Worm (Caenorhabditis elegans) whole organism, L2 larva: ENCODE measurements around the gene F53C3.8.

ENCODE experiments used
- C34F6.9 ChIP-seq: fragments of 150-350 bp; optimal IDR thresholded peaks from 2 replicates; lab custom pipeline; 2014; ENCODE audit warnings: missing biosample characterization, missing genetic modification characterization
- F13H6.1 ChIP-seq: sonication (generic microtip); optimal IDR thresholded peaks from 2 replicates; lab custom pipeline; 2016; ENCODE audit warnings: missing genetic modification characterization, missing compliant biosample characterization
- R02D3.7 ChIP-seq: fragments of 150-350 bp; optimal IDR thresholded peaks from 2 replicates; lab custom pipeline; 2014; ENCODE audit warnings: missing biosample characterization, missing genetic modification characterization
- alr-1 ChIP-seq: fragments of 150-350 bp; optimal IDR thresholded peaks from 2 replicates; lab custom pipeline; 2014; ENCODE audit warnings: missing biosample characterization, missing genetic modification characterization
- aly-2 ChIP-seq: fragments of 150-350 bp; optimal IDR thresholded peaks from 2 replicates; lab custom pipeline; 2014; ENCODE audit warnings: missing biosample characterization, missing genetic modification characterization
- blmp-1 ChIP-seq: sonication (generic microtip); optimal IDR thresholded peaks from 2 replicates; lab custom pipeline; 2017; ENCODE audit warnings: missing genetic modification characterization, mild to moderate bottlenecking, missing compliant biosample characterization, antibody characterized with exemption, moderate library complexity; ENCODE audit not compliant: insufficient read depth
- ceh-16 ChIP-seq: fragments of 150-350 bp; optimal IDR thresholded peaks from 2 replicates; lab custom pipeline; 2014; ENCODE audit warnings: missing biosample characterization, missing genetic modification characterization
- ceh-82 ChIP-seq: fragments of 150-350 bp; optimal IDR thresholded peaks from 2 replicates; lab custom pipeline; 2014; ENCODE audit warnings: missing biosample characterization, missing genetic modification characterization
- crh-2 ChIP-seq: sonication (generic microtip); optimal IDR thresholded peaks from 2 replicates; lab custom pipeline; 2017; ENCODE audit warnings: missing biosample characterization, missing genetic modification characterization
- dmd-4 ChIP-seq: sonication (generic microtip); optimal IDR thresholded peaks from 2 replicates; lab custom pipeline; 2017; ENCODE audit warnings: missing biosample characterization, missing genetic modification characterization
- fos-1 ChIP-seq: fragments of 150-350 bp; optimal IDR thresholded peaks from 2 replicates; lab custom pipeline; 2014; ENCODE audit warnings: missing biosample characterization, missing genetic modification characterization
- gmeb-1 ChIP-seq: fragments of 150-350 bp; optimal IDR thresholded peaks from 2 replicates; lab custom pipeline; 2014; ENCODE audit warnings: missing biosample characterization, missing genetic modification characterization
- lin-13 ChIP-seq: fragments of 150-350 bp; optimal IDR thresholded peaks from 2 replicates; lab custom pipeline; 2014; ENCODE audit warnings: missing biosample characterization, missing genetic modification reagents, missing genetic modification characterization
- lin-39 ChIP-seq: fragments of 150-350 bp; optimal IDR thresholded peaks from 2 replicates; lab custom pipeline; 2014; ENCODE audit warnings: missing biosample characterization, missing genetic modification reagents, missing genetic modification characterization
- lsy-2 ChIP-seq, 2 experiments: fragments of 150-350 bp in 1 of 2; sonication (generic microtip) in 1 of 2; optimal IDR thresholded peaks; 2 replicates each; lab custom pipeline; 2014 to 2017; ENCODE audit warnings: missing biosample characterization in 2 of 2, missing genetic modification characterization in 2 of 2
- mbf-1 ChIP-seq: sonication (generic microtip); optimal IDR thresholded peaks from 2 replicates; lab custom pipeline; 2017; ENCODE audit warnings: missing biosample characterization, missing genetic modification characterization
- nhr-11 ChIP-seq: fragments of 150-350 bp; optimal IDR thresholded peaks from 2 replicates; lab custom pipeline; 2014; ENCODE audit warnings: missing biosample characterization, missing genetic modification characterization
- nhr-12 ChIP-seq: fragments of 150-350 bp; optimal IDR thresholded peaks from 2 replicates; lab custom pipeline; 2014; ENCODE audit warnings: missing biosample characterization, missing genetic modification characterization
- nhr-129 ChIP-seq: fragments of 150-350 bp; optimal IDR thresholded peaks from 2 replicates; lab custom pipeline; 2014; ENCODE audit warnings: missing biosample characterization, missing genetic modification characterization
- nhr-21 ChIP-seq: fragments of 150-350 bp; optimal IDR thresholded peaks from 2 replicates; lab custom pipeline; 2014; ENCODE audit warnings: missing biosample characterization, missing genetic modification characterization
- nhr-237 ChIP-seq: fragments of 150-350 bp; optimal IDR thresholded peaks from 2 replicates; lab custom pipeline; 2014; ENCODE audit warnings: missing biosample characterization, missing genetic modification characterization
- nhr-6 ChIP-seq: fragments of 150-350 bp; optimal IDR thresholded peaks from 2 replicates; lab custom pipeline; 2014; ENCODE audit warnings: missing biosample characterization, missing genetic modification characterization
- peb-1 ChIP-seq: fragments of 150-350 bp; optimal IDR thresholded peaks from 2 replicates; lab custom pipeline; 2014; ENCODE audit warnings: missing biosample characterization, missing genetic modification characterization
- skn-1 ChIP-seq: sonication (generic microtip); optimal IDR thresholded peaks from 2 replicates; lab custom pipeline; 2017; ENCODE audit warnings: missing biosample characterization, missing genetic modification characterization
- sma-3 ChIP-seq: sonication (generic microtip); optimal IDR thresholded peaks from 2 replicates; lab custom pipeline; 2016; ENCODE audit warnings: missing genetic modification reagents, missing genetic modification characterization, missing compliant biosample characterization
- sma-9 ChIP-seq, 2 experiments: fragments of 150-350 bp in 1 of 2; sonication (generic microtip) in 1 of 2; optimal IDR thresholded peaks; 2 replicates each; lab custom pipeline; 2014 to 2016; ENCODE audit warnings: missing genetic modification characterization in 2 of 2, mild to moderate bottlenecking in 1 of 2, missing biosample characterization in 1 of 2, missing compliant biosample characterization in 1 of 2, missing genetic modification reagents in 1 of 2, moderate library complexity in 1 of 2
- snpc-4 ChIP-seq: fragments of 150-350 bp; optimal IDR thresholded peaks from 2 replicates; lab custom pipeline; 2014; ENCODE audit warnings: missing biosample characterization, missing genetic modification characterization
- unc-39 ChIP-seq: fragments of 150-350 bp; optimal IDR thresholded peaks from 2 replicates; lab custom pipeline; 2014; ENCODE audit warnings: missing biosample characterization, missing genetic modification characterization
- unc-55 ChIP-seq: fragments of 150-350 bp; sonication (generic microtip); optimal IDR thresholded peaks from 3 replicates; lab custom pipeline; 2014; ENCODE audit warnings: missing biosample characterization, missing genetic modification reagents, missing genetic modification characterization
- unc-62 ChIP-seq: fragments of 150-350 bp; optimal IDR thresholded peaks from 2 replicates; lab custom pipeline; 2014; ENCODE audit warnings: missing biosample characterization, missing genetic modification reagents, missing genetic modification characterization
- zag-1 ChIP-seq: fragments of 150-350 bp; optimal IDR thresholded peaks from 2 replicates; lab custom pipeline; 2014; ENCODE audit warnings: missing biosample characterization, missing genetic modification characterization
- ztf-1 ChIP-seq: fragments of 200-800 bp; sonication (Bioruptor generic); conservative IDR thresholded peaks from 2 replicates; pipeline ENCODE4 v1.3.6; 2022; ENCODE audit warnings: missing genetic modification characterization, missing compliant biosample characterization
- ztf-11 ChIP-seq: sonication (generic microtip); optimal IDR thresholded peaks from 2 replicates; lab custom pipeline; 2017; ENCODE audit warnings: missing biosample characterization, missing genetic modification characterization
- ztf-4 ChIP-seq: fragments of 150-350 bp; optimal IDR thresholded peaks from 2 replicates; lab custom pipeline; 2014; ENCODE audit warnings: missing biosample characterization, missing genetic modification characterization

The F53C3.8 gene

DNA sequence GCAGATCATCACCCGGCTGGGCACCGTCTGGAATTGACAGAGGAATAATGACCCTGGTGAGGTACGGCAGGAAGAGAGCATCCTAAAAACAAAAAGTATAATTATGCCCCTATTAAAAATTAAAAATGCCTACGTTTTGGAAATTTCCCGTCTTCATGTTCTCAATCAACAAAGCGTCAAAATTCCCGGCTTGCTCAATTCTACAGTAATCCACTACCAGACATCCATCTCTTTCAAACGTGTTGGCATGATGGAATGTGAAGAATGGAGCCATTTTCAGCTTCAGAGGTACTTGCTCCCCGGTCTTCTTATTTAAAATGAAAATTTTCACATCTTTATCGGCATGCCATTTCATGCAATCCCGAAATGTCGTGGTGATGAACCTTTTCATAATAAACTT, 18.1 kb downstream of the F53C3.8 start:
- TF ChIP-seq sma-9 (GFP tag; optimal IDR thresholded peaks at IDR 0.05; lab: Kevin White, UChicago) (no peak), sma-9 (tag; optimal IDR thresholded peaks at IDR 0.05; lab: Kevin White, UChicago) (no peak), alr-1 (tag; lab: Kevin White, UChicago) (no peak), unc-55 (GFP tag; lab: Kevin White, UChicago) (no peak), nhr-12 (no peak), ceh-82 (tag; lab: Kevin White, UChicago) (no peak)

DNA sequence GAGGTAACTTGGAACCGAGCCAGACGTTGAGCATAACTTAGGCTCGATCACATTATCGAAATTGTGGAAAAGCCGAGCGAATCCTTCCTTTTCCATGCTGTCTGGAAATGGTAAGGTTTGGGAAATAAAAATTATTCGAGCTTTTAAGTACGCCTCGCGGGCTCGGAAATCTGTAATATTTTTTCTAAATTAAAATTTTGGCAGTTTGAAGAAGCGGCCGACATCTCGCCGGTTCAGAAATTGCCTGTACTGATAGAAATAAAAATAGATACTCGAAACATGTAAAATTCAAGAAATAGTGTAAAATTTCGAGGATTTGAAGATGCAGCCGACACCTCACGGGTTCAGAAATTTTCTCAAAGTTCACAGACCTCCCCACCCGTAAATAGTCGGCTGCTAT, 19.5 kb downstream of the F53C3.8 start, which contains the start of gene bcmo-2:
bcmo-2 (minus strand) TSS at position 101 of the 400 bp plus-strand sequence.
- TF ChIP-seq snpc-4 (tag; lab: Kevin White, UChicago) (peak; percentile 29), alr-1 (tag; lab: Kevin White, UChicago) (no peak)

- TF ChIP-seq nhr-6 (tag; lab: Kevin White, UChicago) = no peak
- no peak for TF ChIP-seq ztf-11 (tag; lab: Kevin White, UChicago)
- peak; percentile 77 for TF ChIP-seq fos-1 (tag; lab: Kevin White, UChicago)
- peak; percentile 42 for TF ChIP-seq gmeb-1 (tag; lab: Kevin White, UChicago)
- no peak for TF ChIP-seq lin-39
- TF ChIP-seq sma-3 = no peak
- TF ChIP-seq aly-2 = no peak
- peak; percentile 43 for TF ChIP-seq crh-2 (tag; lab: Kevin White, UChicago)
- TF ChIP-seq sma-9 (GFP tag; optimal IDR thresholded peaks at IDR 0.05; lab: Kevin White, UChicago) = peak; percentile 68
- TF ChIP-seq sma-9 (tag; optimal IDR thresholded peaks at IDR 0.05; lab: Kevin White, UChicago) = no peak
- peak; percentile 28 for TF ChIP-seq F13H6.1
- no peak for TF ChIP-seq zag-1 (tag; lab: Kevin White, UChicago)
- TF ChIP-seq lsy-2 (tag; optimal IDR thresholded peaks at IDR 0.05; lab: Kevin White, UChicago) = peak in 1 of 2 experiments; percentile 18
- peak; percentile 12 for TF ChIP-seq nhr-129 (tag; lab: Kevin White, UChicago)
- no peak for TF ChIP-seq dmd-4 (tag; lab: Kevin White, UChicago)
Observed at ce11 chrII:3911284-3911683, 20.1 kb downstream of the F53C3.8 start.

- TF ChIP-seq alr-1 (tag; lab: Kevin White, UChicago) = no peak
- no peak for TF ChIP-seq lin-13 (GFP tag; lab: Kevin White, UChicago)
- no peak for TF ChIP-seq R02D3.7 (tag; lab: Kevin White, UChicago)
- no peak for TF ChIP-seq dmd-4 (tag; lab: Kevin White, UChicago)
- TF ChIP-seq skn-1 (tag; lab: Kevin White, UChicago) = no peak
- TF ChIP-seq ceh-16 (tag; lab: Kevin White, UChicago) = no peak
- no peak for TF ChIP-seq unc-55 (GFP tag; lab: Kevin White, UChicago)
- no peak for TF ChIP-seq fos-1 (tag; lab: Kevin White, UChicago)
- no peak for TF ChIP-seq nhr-21 (tag; lab: Kevin White, UChicago)
- TF ChIP-seq unc-39 (tag; lab: Kevin White, UChicago) = no peak
- no peak for TF ChIP-seq ztf-1
Observed at ce11 chrII:3911716-3912115, 20.5 kb downstream of the F53C3.8 start, which contains the start of gene F53C3.1. Gene F53C3.1 (plus strand): TSS chrII:3912016.

DNA sequence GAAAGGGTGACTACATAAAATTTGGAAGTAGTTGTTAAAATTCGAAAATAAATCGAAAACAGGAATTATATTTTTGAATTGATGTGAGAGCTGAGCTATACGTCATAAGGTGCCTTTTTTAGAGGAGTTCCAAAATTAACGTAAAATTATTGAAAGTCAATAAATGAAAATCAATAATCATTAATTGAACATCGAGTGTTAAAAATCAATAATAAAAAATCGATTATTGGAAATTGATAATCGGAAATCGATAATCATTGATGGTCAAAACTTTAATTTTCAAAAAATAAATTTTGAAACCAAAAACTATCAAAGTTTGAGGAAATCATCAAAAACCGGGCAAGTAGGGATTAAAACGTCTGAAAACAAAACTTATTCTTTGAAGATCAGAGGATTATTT, 22.4 kb downstream of the F53C3.8 start:
- TF ChIP-seq ceh-82 (tag; lab: Kevin White, UChicago) (no peak), ztf-11 (tag; lab: Kevin White, UChicago) (no peak), unc-62 (GFP tag; lab: Kevin White, UChicago) (no peak), aly-2 (no peak), F13H6.1 (no peak), nhr-11 (tag; lab: Kevin White, UChicago) (no peak)

DNA sequence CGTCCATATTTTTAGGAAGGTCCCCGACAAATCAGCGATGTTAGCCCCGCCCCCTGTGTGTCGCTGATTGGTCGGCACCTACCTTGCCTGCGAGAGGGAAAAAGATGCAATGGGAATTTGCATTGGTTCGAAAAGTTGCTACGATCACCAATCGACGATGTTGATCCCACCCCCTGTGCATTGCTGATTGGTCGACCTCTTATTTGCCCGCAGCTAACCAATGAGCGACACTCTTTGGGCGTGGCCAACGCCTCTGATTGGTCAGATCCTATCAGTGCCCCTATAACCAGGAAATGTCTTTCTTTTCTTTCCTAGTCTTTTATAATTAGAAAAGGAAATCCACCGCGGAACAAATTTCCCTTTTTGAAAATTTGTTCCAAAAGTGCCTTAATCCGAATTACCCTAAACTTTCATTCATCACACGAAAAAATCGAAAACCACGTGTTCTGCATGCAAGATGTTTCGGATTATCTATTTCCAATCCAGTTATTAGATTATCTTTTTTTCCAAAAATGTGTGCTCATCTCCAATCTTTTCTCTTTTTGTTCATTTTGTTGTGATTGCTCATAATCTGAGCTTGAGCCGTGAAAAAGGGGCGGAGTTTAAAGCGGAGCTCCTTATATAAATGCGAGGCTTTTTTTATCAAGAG, 26.9 kb downstream of the F53C3.8 start:
- TF ChIP-seq alr-1 (tag; lab: Kevin White, UChicago) (no peak), ztf-4 (tag; lab: Kevin White, UChicago) (no peak), unc-55 (GFP tag; lab: Kevin White, UChicago) (no peak), peb-1 (tag; lab: Kevin White, UChicago) (no peak), nhr-129 (tag; lab: Kevin White, UChicago) (no peak), nhr-6 (tag; lab: Kevin White, UChicago) (no peak), crh-2 (tag; lab: Kevin White, UChicago) (no peak), C34F6.9 (tag; lab: Kevin White, UChicago) (no peak), nhr-237 (tag; lab: Kevin White, UChicago) (no peak), lin-13 (GFP tag; lab: Kevin White, UChicago) (no peak), ztf-1 (no peak), nhr-11 (tag; lab: Kevin White, UChicago) (no peak), R02D3.7 (tag; lab: Kevin White, UChicago) (no peak), lsy-2 (tag; optimal IDR thresholded peaks at IDR 0.05; lab: Kevin White, UChicago) (no peak), mbf-1 (no peak), unc-62 (GFP tag; lab: Kevin White, UChicago) (no peak), blmp-1 (no peak)
- TF ChIP-seq, all 48 proteins: peak for 0
